Worm (Caenorhabditis elegans) whole organism, L4 larva: ENCODE measurements around the gene C32D5.11.
A peak's percentile ranks its signal among the peaks of the same experiment; 100 is the strongest.

Source experiments
- lsy-2 ChIP-seq, 2 experiments: fragments of 150-350 bp in 1 of 2; sonication (generic microtip) in 1 of 2; optimal IDR thresholded peaks; 2 replicates each; lab custom pipeline; 2014 to 2017; ENCODE audit warnings: missing biosample characterization in 2 of 2, missing genetic modification characterization in 2 of 2
- nhr-76 ChIP-seq: fragments of 150-350 bp; optimal IDR thresholded peaks from 2 replicates; lab custom pipeline; 2014; ENCODE audit warnings: missing biosample characterization, missing genetic modification characterization
- pha-4 ChIP-seq, 2 experiments: fragments of 150-350 bp in 1 of 2; fragments of 200-800 bp in 1 of 2; sonication (Bioruptor generic) in 1 of 2; IDR thresholded peaks in 1 of 2; optimal IDR thresholded peaks in 1 of 2; 2 replicates each; pipeline versions ENCODE4 v1.3.6 to Lab custom; 2014 to 2022; ENCODE audit warnings: missing genetic modification characterization in 2 of 2, missing genetic modification reagents in 2 of 2, missing biosample characterization in 1 of 2, missing compliant biosample characterization in 1 of 2
- tra-1 ChIP-seq: fragments of 200-800 bp; sonication (Bioruptor generic); IDR thresholded peaks from 2 replicates; pipeline ENCODE4 v1.3.6; 2022; ENCODE audit warnings: missing genetic modification reagents, missing genetic modification characterization, missing compliant biosample characterization
- zag-1 ChIP-seq: fragments of 150-350 bp; optimal IDR thresholded peaks from 2 replicates; lab custom pipeline; 2014; ENCODE audit warnings: missing biosample characterization, missing genetic modification characterization

- TF ChIP-seq zag-1 (tag; lab: Kevin White, UChicago) (no peak), nhr-76 (tag; lab: Kevin White, UChicago) (no peak), pha-4 (GFP tag; IDR thresholded peaks at IDR 0.05; lab: Robert Waterston, UW) (peak; percentile 69), pha-4 (tag; optimal IDR thresholded peaks at IDR 0.05; lab: Kevin White, UChicago) (no peak), tra-1 (GFP tag; lab: Robert Waterston, UW) (0 out of 2 replicates have a peak, but pooled peaks have one; percentile 59), lsy-2 (tag; optimal IDR thresholded peaks at IDR 0.05; lab: Kevin White, UChicago) (peak; percentile 69 to 88)
Measured at ce11 chrII:6370110-6370509, 14.9 kb upstream of the C32D5.11 start.
